Fruit fly (Drosophila melanogaster): ENCODE results near the gene tmod.

DNA sequence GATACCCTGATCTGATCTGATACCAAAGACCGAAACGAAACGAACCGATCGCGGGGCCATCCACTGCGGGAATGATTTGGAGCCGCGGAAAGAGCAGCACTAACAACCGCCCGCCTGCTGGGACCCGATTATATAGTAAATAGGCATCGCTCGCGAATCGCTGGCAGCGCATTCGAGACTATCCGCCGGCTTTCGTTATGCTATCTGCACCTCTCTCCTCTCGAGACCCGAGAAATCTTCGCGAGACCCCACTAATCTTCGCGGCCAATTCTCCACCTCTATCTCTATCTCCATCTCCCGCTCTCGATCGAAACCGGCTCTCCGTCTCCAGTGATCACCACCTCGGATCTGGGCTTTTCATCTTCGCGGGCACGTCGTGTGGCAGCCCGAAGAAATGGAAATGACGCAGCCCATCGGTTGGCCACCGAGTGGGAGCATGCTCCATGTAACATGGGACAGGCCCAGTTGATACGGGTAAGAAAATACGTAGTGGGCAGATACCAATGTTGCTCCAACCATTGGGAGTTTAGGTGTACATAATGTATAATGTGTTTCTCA lies 54.9 kb downstream of the tmod start, which contains the start of gene CG9717:
- TF ChIP-seq psq (optimal IDR thresholded peaks at IDR 0.05) (no peak), Dll (optimal IDR thresholded peaks at IDR 0.05) (no peak), EcR (GFP tag; optimal IDR thresholded peaks at IDR 0.05) (no peak), usp (GFP tag; optimal IDR thresholded peaks at IDR 0.05) (no peak)
